Fruit fly (Drosophila melanogaster) whole organism, embryonic: ENCODE measurements around the gene CG10694.

Experiments used
- ATbp ChIP-seq: fragments of 200-800 bp; sonication (Bioruptor generic); optimal IDR thresholded peaks from 2 replicates; lab custom pipeline; 2017; ENCODE audit warnings: missing biosample characterization, mild to moderate bottlenecking, missing genetic modification characterization, missing genetic modification reagents
- Awh ChIP-seq: fragments of 200-800 bp; sonication (Bioruptor generic); IDR thresholded peaks from 2 replicates; pipeline ENCODE4, ENCODE4 v1.3.6; 2022; ENCODE audit warnings: missing biosample characterization, missing genetic modification characterization
- CG13123 ChIP-seq: fragments of 200-800 bp; sonication (Bioruptor generic); optimal IDR thresholded peaks from 2 replicates; lab custom pipeline; 2016; ENCODE audit warnings: missing biosample characterization, missing genetic modification characterization
- CG14965 ChIP-seq: fragments of 200-800 bp; sonication (Bioruptor generic); optimal IDR thresholded peaks from 2 replicates; lab custom pipeline; 2016; ENCODE audit warnings: missing biosample characterization, missing genetic modification characterization, borderline replicate concordance
- CG17328 ChIP-seq: fragments of 200-800 bp; sonication (Bioruptor generic); IDR thresholded peaks from 2 replicates; pipeline ENCODE4 v1.3.6; 2022; ENCODE audit warnings: missing biosample characterization, missing genetic modification characterization
- CG17361 ChIP-seq: fragments of 200-800 bp; sonication (Bioruptor generic); IDR thresholded peaks from 3 replicates; pipeline ENCODE4 v1.3.6; 2022; ENCODE audit warnings: missing biosample characterization, missing genetic modification characterization
- CG2120 ChIP-seq: fragments of 200-800 bp; sonication (Bioruptor generic); optimal IDR thresholded peaks from 3 replicates; lab custom pipeline; 2016; ENCODE audit warnings: missing biosample characterization, missing genetic modification characterization
- CG2889 ChIP-seq: fragments of 200-800 bp; sonication (Bioruptor generic); IDR thresholded peaks from 3 replicates; pipeline ENCODE4 v1.3.6; 2022; ENCODE audit warnings: missing biosample characterization, missing genetic modification characterization
- CG4404 ChIP-seq: fragments of 200-800 bp; sonication (Bioruptor generic); IDR thresholded peaks from 2 replicates; pipeline ENCODE4 v1.3.6; 2022; ENCODE audit warnings: missing biosample characterization, missing genetic modification characterization
- CG4617 ChIP-seq: fragments of 200-800 bp; sonication (Bioruptor generic); optimal IDR thresholded peaks from 3 replicates; lab custom pipeline; 2016; ENCODE audit warnings: missing biosample characterization, missing genetic modification characterization, borderline replicate concordance
- CG4820 ChIP-seq: fragments of 200-800 bp; sonication (Bioruptor generic); optimal IDR thresholded peaks from 3 replicates; lab custom pipeline; 2016; ENCODE audit warnings: missing biosample characterization, missing genetic modification characterization
- CG5953 ChIP-seq: fragments of 200-800 bp; sonication (Bioruptor generic); IDR thresholded peaks from 2 replicates; pipeline ENCODE4 v1.3.6; 2022; ENCODE audit warnings: missing biosample characterization, missing genetic modification characterization
- CG6654 ChIP-seq: fragments of 200-800 bp; sonication (Bioruptor generic); optimal IDR thresholded peaks from 2 replicates; lab custom pipeline; 2017; ENCODE audit warnings: missing biosample characterization, mild to moderate bottlenecking, missing genetic modification characterization
- CG7786 ChIP-seq: fragments of 200-800 bp; sonication (Bioruptor generic); optimal IDR thresholded peaks from 2 replicates; lab custom pipeline; 2016; ENCODE audit warnings: missing biosample characterization, missing genetic modification characterization
- CG8924 ChIP-seq: fragments of 200-800 bp; optimal IDR thresholded peaks from 3 replicates; lab custom pipeline; 2019; ENCODE audit warnings: missing biosample characterization, mild to moderate bottlenecking, missing genetic modification characterization, moderate library complexity
- CG9609 ChIP-seq: fragments of 200-800 bp; sonication (Bioruptor generic); optimal IDR thresholded peaks from 3 replicates; lab custom pipeline; 2016; ENCODE audit warnings: missing biosample characterization, missing genetic modification characterization
- CG9817 ChIP-seq: fragments of 200-800 bp; sonication (Bioruptor generic); optimal IDR thresholded peaks from 2 replicates; lab custom pipeline; 2018; ENCODE audit warnings: missing biosample characterization, mild to moderate bottlenecking, missing genetic modification characterization, moderate library complexity
- CTCF ChIP-seq: fragments of 200-800 bp; sonication (Bioruptor generic); optimal IDR thresholded peaks from 2 replicates; lab custom pipeline; 2017; ENCODE audit warnings: missing biosample characterization, mild to moderate bottlenecking, missing genetic modification characterization, moderate library complexity
- D ChIP-seq, 2 experiments: fragments of 200-800 bp in 1 of 2; fragments of >200 bp in 1 of 2; sonication (Bioruptor generic) in 1 of 2; optimal IDR thresholded peaks; 2 replicates in 1 of 2; 3 replicates in 1 of 2; lab custom pipeline; 2017; ENCODE audit warnings: mild to moderate bottlenecking in 1 of 2, missing biosample characterization in 1 of 2, missing genetic modification characterization in 1 of 2, missing genetic modification reagents in 1 of 2
- HLHmδ ChIP-seq: fragments of 200-800 bp; sonication (Bioruptor generic); optimal IDR thresholded peaks from 2 replicates; lab custom pipeline; 2018; ENCODE audit warnings: missing biosample characterization, mild to moderate bottlenecking, missing genetic modification characterization, moderate library complexity
- Hr3 ChIP-seq: fragments of 200-800 bp; sonication (Bioruptor generic); optimal IDR thresholded peaks from 3 replicates; lab custom pipeline; 2016; ENCODE audit warnings: missing biosample characterization, missing genetic modification characterization
- MBD-R2 ChIP-seq: fragments of 200-800 bp; sonication (Bioruptor generic); IDR thresholded peaks from 2 replicates; pipeline ENCODE4 v1.3.6; 2022; ENCODE audit warnings: missing biosample characterization, missing genetic modification characterization
- Mes4 ChIP-seq: fragments of 200-800 bp; sonication (Bioruptor generic); optimal IDR thresholded peaks from 2 replicates; lab custom pipeline; 2016; ENCODE audit warnings: missing biosample characterization, missing genetic modification characterization
- NC2α ChIP-seq: fragments of 200-800 bp; sonication (Bioruptor generic); optimal IDR thresholded peaks from 2 replicates; lab custom pipeline; 2016; ENCODE audit warnings: missing biosample characterization, missing genetic modification characterization
- NC2β ChIP-seq: fragments of 200-800 bp; sonication (Bioruptor generic); optimal IDR thresholded peaks from 2 replicates; lab custom pipeline; 2016; ENCODE audit warnings: missing biosample characterization, missing genetic modification characterization
- Opbp ChIP-seq: fragments of 200-800 bp; sonication (Bioruptor generic); IDR thresholded peaks from 3 replicates; pipeline ENCODE4 v1.3.6; 2022; ENCODE audit warnings: missing biosample characterization, missing genetic modification characterization; ENCODE audit not compliant: partially characterized antibody
- Sox100B ChIP-seq: fragments of 200-800 bp; sonication (Bioruptor generic); optimal IDR thresholded peaks from 3 replicates; lab custom pipeline; 2018; ENCODE audit warnings: missing biosample characterization, mild to moderate bottlenecking, missing genetic modification characterization
- Trl ChIP-seq, 3 experiments: fragments of >200 bp in 2 of 3; fragments of 200-800 bp in 1 of 3; sonication (Bioruptor generic) in 1 of 3; optimal IDR thresholded peaks; 2 replicates in 1 of 3; 3 replicates in 2 of 3; lab custom pipeline; 2016 to 2017; ENCODE audit warnings: missing biosample characterization in 1 of 3, missing genetic modification characterization in 1 of 3
- YL-1 ChIP-seq: fragments of 200-800 bp; sonication (Bioruptor generic); optimal IDR thresholded peaks from 3 replicates; lab custom pipeline; 2017; ENCODE audit warnings: missing biosample characterization, mild to moderate bottlenecking, missing genetic modification characterization
- abd-A ChIP-seq: fragments of 200-800 bp; sonication (Bioruptor generic); optimal IDR thresholded peaks from 3 replicates; lab custom pipeline; 2019; ENCODE audit warnings: missing biosample characterization, mild to moderate bottlenecking, missing genetic modification characterization, moderate library complexity
- bab2 ChIP-seq: fragments of 200-800 bp; sonication (Bioruptor generic); optimal IDR thresholded peaks from 2 replicates; lab custom pipeline; 2016; ENCODE audit warnings: missing biosample characterization, missing genetic modification characterization
- btn ChIP-seq: fragments of 200-800 bp; sonication (Bioruptor generic); optimal IDR thresholded peaks from 2 replicates; lab custom pipeline; 2016; ENCODE audit warnings: missing biosample characterization, missing genetic modification characterization
- cato ChIP-seq: fragments of 200-800 bp; sonication (Bioruptor generic); optimal IDR thresholded peaks from 2 replicates; lab custom pipeline; 2016; ENCODE audit warnings: missing biosample characterization, missing genetic modification characterization, borderline replicate concordance
- crp ChIP-seq, 2 experiments: fragments of 200-800 bp; sonication (Bioruptor generic); optimal IDR thresholded peaks; 2 replicates in 1 of 2; 3 replicates in 1 of 2; lab custom pipeline; 2017; ENCODE audit warnings: missing biosample characterization in 2 of 2, missing genetic modification characterization in 2 of 2, mild to moderate bottlenecking in 1 of 2, moderate library complexity in 1 of 2
- dmrt11E ChIP-seq: fragments of 200-800 bp; sonication (Bioruptor generic); optimal IDR thresholded peaks from 3 replicates; lab custom pipeline; 2018; ENCODE audit warnings: missing biosample characterization, mild to moderate bottlenecking, missing genetic modification characterization, moderate library complexity
- eve ChIP-seq, 2 experiments: fragments of >200 bp; optimal IDR thresholded peaks; 2 replicates each; lab custom pipeline; 2017; ENCODE audit warnings: missing biosample characterization in 2 of 2, missing genetic modification characterization in 2 of 2
- exex ChIP-seq: fragments of 200-800 bp; sonication (Bioruptor generic); optimal IDR thresholded peaks from 4 replicates; lab custom pipeline; 2018; ENCODE audit warnings: missing biosample characterization, mild to moderate bottlenecking, missing genetic modification characterization, moderate library complexity
- fru ChIP-seq: fragments of >200 bp; optimal IDR thresholded peaks from 2 replicates; lab custom pipeline; 2017
- gcm ChIP-seq: fragments of 200-800 bp; sonication (Bioruptor generic); optimal IDR thresholded peaks from 2 replicates; lab custom pipeline; 2019; ENCODE audit warnings: missing biosample characterization, mild to moderate bottlenecking, missing genetic modification characterization, moderate library complexity
- gem ChIP-seq: fragments of 200-800 bp; sonication (Bioruptor generic); optimal IDR thresholded peaks from 2 replicates; lab custom pipeline; 2019; ENCODE audit warnings: missing biosample characterization, mild to moderate bottlenecking, missing genetic modification characterization, moderate library complexity
- gsb-n ChIP-seq: fragments of 200-800 bp; sonication (Bioruptor generic); optimal IDR thresholded peaks from 3 replicates; lab custom pipeline; 2018; ENCODE audit warnings: missing biosample characterization, mild to moderate bottlenecking, missing genetic modification characterization
- inv ChIP-seq: fragments of 200-800 bp; sonication (Bioruptor generic); IDR thresholded peaks from 2 replicates; pipeline ENCODE4 v1.3.6; 2022; ENCODE audit warnings: missing biosample characterization, missing genetic modification characterization; ENCODE audit not compliant: partially characterized antibody
- lbe ChIP-seq: fragments of 200-800 bp; sonication (Bioruptor generic); optimal IDR thresholded peaks from 2 replicates; lab custom pipeline; 2016; ENCODE audit warnings: missing biosample characterization, mild to moderate bottlenecking, missing genetic modification characterization
- nerfin-2 ChIP-seq: fragments of 200-800 bp; sonication (Bioruptor generic); IDR thresholded peaks from 2 replicates; pipeline ENCODE4 v1.3.6; 2022; ENCODE audit warnings: missing biosample characterization, missing genetic modification characterization; ENCODE audit not compliant: partially characterized antibody
- peb ChIP-seq: fragments of 200-800 bp; sonication (Bioruptor generic); IDR thresholded peaks from 2 replicates; pipeline ENCODE4 v1.3.6; 2022; ENCODE audit warnings: missing biosample characterization, missing genetic modification characterization
- sima ChIP-seq: fragments of 200-800 bp; sonication (Bioruptor generic); optimal IDR thresholded peaks from 2 replicates; lab custom pipeline; 2016; ENCODE audit warnings: missing biosample characterization, missing genetic modification characterization
- slp2 ChIP-seq: fragments of 200-800 bp; sonication (Bioruptor generic); optimal IDR thresholded peaks from 2 replicates; lab custom pipeline; 2016; ENCODE audit warnings: missing biosample characterization, missing genetic modification characterization
- toy ChIP-seq: fragments of 200-800 bp; sonication (Bioruptor generic); IDR thresholded peaks from 2 replicates; pipeline ENCODE4 v1.3.6; 2022; ENCODE audit warnings: missing biosample characterization, missing genetic modification characterization
- unpg ChIP-seq: fragments of 200-800 bp; sonication (Bioruptor generic); optimal IDR thresholded peaks from 3 replicates; lab custom pipeline; 2018; ENCODE audit warnings: missing biosample characterization, mild to moderate bottlenecking, missing genetic modification characterization, moderate library complexity
- vfl ChIP-seq: fragments of 200-800 bp; sonication (Bioruptor generic); optimal IDR thresholded peaks from 2 replicates; lab custom pipeline; 2016; ENCODE audit warnings: missing biosample characterization, missing genetic modification characterization

The CG10694 gene

dm6 chr3R:24141013-24141592 lies 33.9 kb downstream of the CG10694 start, which contains the start of gene Kal1 (continued):
- TF ChIP-seq crp (GFP tag; optimal IDR thresholded peaks at IDR 0.05; lab: Kevin White, UChicago), result peak in 1 of 2 experiments; percentile 52
- TF ChIP-seq CG6654, result peak; percentile 73
- TF ChIP-seq gem (tag; lab: Kevin White, UChicago), result peak; percentile 96
- TF ChIP-seq D (optimal IDR thresholded peaks at IDR 0.05; lab: Kevin White, UChicago), result no peak
- TF ChIP-seq D (GFP tag; optimal IDR thresholded peaks at IDR 0.05; lab: Kevin White, UChicago), result peak; percentile 97
- TF ChIP-seq fru (lab: Kevin White, UChicago), result no peak
- TF ChIP-seq ATbp, result peak; percentile 96
- peak; percentile 56 for TF ChIP-seq exex (tag; lab: Kevin White, UChicago)
- TF ChIP-seq CG8924, result peak; percentile 95
- TF ChIP-seq Awh (GFP tag; lab: Robert Waterston, UW), result peak; percentile 95
- no peak for TF ChIP-seq vfl (GFP tag; lab: Kevin White, UChicago)
- TF ChIP-seq CG4617 (GFP tag; lab: Kevin White, UChicago), result peak; percentile 65
- TF ChIP-seq CTCF, result peak; percentile 67
- no peak for TF ChIP-seq abd-A (tag; lab: Kevin White, UChicago)
- peak; percentile 66 for TF ChIP-seq CG9817 (tag; lab: Kevin White, UChicago)
- TF ChIP-seq CG9609, result no peak
- TF ChIP-seq NC2β (GFP tag; lab: Kevin White, UChicago), result no peak
- TF ChIP-seq nerfin-2 (GFP tag; lab: Robert Waterston, UW), result no peak
- TF ChIP-seq Hr3 (GFP tag; lab: Kevin White, UChicago), result peak; percentile 87
- TF ChIP-seq toy (GFP tag; lab: Robert Waterston, UW), result peak; percentile 72
- peak; percentile 87 for TF ChIP-seq peb (GFP tag; lab: Robert Waterston, UW)
- no peak for TF ChIP-seq CG7786 (GFP tag; lab: Kevin White, UChicago)
- TF ChIP-seq CG4404 (GFP tag; lab: Robert Waterston, UW), result peak; percentile 63
- TF ChIP-seq lbe, result peak; percentile 96
- no peak for TF ChIP-seq slp2 (GFP tag; lab: Kevin White, UChicago)
- peak; percentile 88 for TF ChIP-seq CG4820 (GFP tag; lab: Kevin White, UChicago)
- no peak for TF ChIP-seq btn
- peak; percentile 90 for TF ChIP-seq CG17361 (GFP tag; lab: Robert Waterston, UW)
- TF ChIP-seq dmrt11E (tag; lab: Kevin White, UChicago), result peak; percentile 93
- no peak for TF ChIP-seq eve (GFP tag; optimal IDR thresholded peaks at IDR 0.05; lab: Kevin White, UChicago)
- peak; percentile 95 for TF ChIP-seq Sox100B
- TF ChIP-seq CG2120 (GFP tag; lab: Kevin White, UChicago), result peak; percentile 17
- peak; percentile 87 for TF ChIP-seq CG5953 (GFP tag; lab: Robert Waterston, UW)
- peak; percentile 58 for TF ChIP-seq MBD-R2 (GFP tag; lab: Robert Waterston, UW)
- TF ChIP-seq NC2α (GFP tag; lab: Kevin White, UChicago), result no peak
- peak; percentile 72 for TF ChIP-seq CG13123 (GFP tag; lab: Kevin White, UChicago)
- peak; percentile 24 for TF ChIP-seq bab2 (GFP tag; lab: Kevin White, UChicago)
- TF ChIP-seq Trl (optimal IDR thresholded peaks at IDR 0.05; lab: Kevin White, UChicago), result peak in 1 of 2 experiments; percentile 44
- no peak for TF ChIP-seq Trl (GFP tag; optimal IDR thresholded peaks at IDR 0.05; lab: Kevin White, UChicago)
- peak; percentile 95 for TF ChIP-seq CG17328 (GFP tag; lab: Robert Waterston, UW)
- TF ChIP-seq CG14965 (GFP tag; lab: Kevin White, UChicago), result no peak
- peak; percentile 96 for TF ChIP-seq unpg (GFP tag; lab: Kevin White, UChicago)
- TF ChIP-seq cato, result peak; percentile 78
- no peak for TF ChIP-seq Mes4 (GFP tag; lab: Kevin White, UChicago)
- TF ChIP-seq CG2889, result peak; percentile 78; the same call in 2 of the 3 replicates
- no peak for TF ChIP-seq HLHmδ (GFP tag; lab: Kevin White, UChicago)
- TF ChIP-seq Opbp (GFP tag; lab: Robert Waterston, UW), result no peak
- no peak for TF ChIP-seq sima
- TF ChIP-seq gcm (GFP tag; lab: Kevin White, UChicago), result peak; percentile 95
- no peak for TF ChIP-seq inv (GFP tag; lab: Robert Waterston, UW)
- TF ChIP-seq gsb-n, result peak; percentile 97
- TF ChIP-seq YL-1 (GFP tag; lab: Kevin White, UChicago), result peak; percentile 61
